Worm (Caenorhabditis elegans) whole organism, mixed stage, embryonic: ENCODE results near the gene Y26E6A.2.

Experiments used
- blmp-1 ChIP-seq: fragments of 150-350 bp; optimal IDR thresholded peaks from 2 replicates; lab custom pipeline; 2014; ENCODE audit warnings: missing biosample characterization, missing genetic modification characterization
- lin-13 ChIP-seq: fragments of 150-350 bp; optimal IDR thresholded peaks from 2 replicates; lab custom pipeline; 2014; ENCODE audit warnings: missing biosample characterization, missing genetic modification characterization
- nhr-12 ChIP-seq: fragments of 150-350 bp; optimal IDR thresholded peaks from 2 replicates; lab custom pipeline; 2014; ENCODE audit warnings: missing biosample characterization, missing genetic modification characterization
- nhr-237 ChIP-seq: fragments of 150-350 bp; optimal IDR thresholded peaks from 2 replicates; lab custom pipeline; 2014; ENCODE audit warnings: missing biosample characterization, missing genetic modification characterization
- nhr-76 ChIP-seq: sonication (generic microtip); optimal IDR thresholded peaks from 2 replicates; lab custom pipeline; 2017; ENCODE audit warnings: missing biosample characterization, missing genetic modification characterization
- pha-4 ChIP-seq: fragments of 150-350 bp; optimal IDR thresholded peaks from 2 replicates; lab custom pipeline; 2018; ENCODE audit warnings: missing biosample characterization, missing genetic modification reagents, missing genetic modification characterization
- snpc-4 ChIP-seq: fragments of 150-350 bp; optimal IDR thresholded peaks from 2 replicates; lab custom pipeline; 2014; ENCODE audit warnings: missing biosample characterization, missing genetic modification characterization
- sptf-1 ChIP-seq: sonication (generic microtip); optimal IDR thresholded peaks from 2 replicates; lab custom pipeline; 2017; ENCODE audit warnings: mild to moderate bottlenecking, missing genetic modification characterization, moderate library complexity, missing compliant biosample characterization
- unc-39 ChIP-seq: fragments of 150-350 bp; optimal IDR thresholded peaks from 2 replicates; lab custom pipeline; 2014; ENCODE audit warnings: missing biosample characterization, missing genetic modification characterization
- unc-62 ChIP-seq: fragments of 150-350 bp; optimal IDR thresholded peaks from 2 replicates; lab custom pipeline; 2014; ENCODE audit warnings: missing biosample characterization, missing genetic modification reagents, missing genetic modification characterization
- ztf-11 ChIP-seq: fragments of 150-350 bp; optimal IDR thresholded peaks from 2 replicates; lab custom pipeline; 2014; ENCODE audit warnings: missing biosample characterization, missing genetic modification characterization

DNA sequence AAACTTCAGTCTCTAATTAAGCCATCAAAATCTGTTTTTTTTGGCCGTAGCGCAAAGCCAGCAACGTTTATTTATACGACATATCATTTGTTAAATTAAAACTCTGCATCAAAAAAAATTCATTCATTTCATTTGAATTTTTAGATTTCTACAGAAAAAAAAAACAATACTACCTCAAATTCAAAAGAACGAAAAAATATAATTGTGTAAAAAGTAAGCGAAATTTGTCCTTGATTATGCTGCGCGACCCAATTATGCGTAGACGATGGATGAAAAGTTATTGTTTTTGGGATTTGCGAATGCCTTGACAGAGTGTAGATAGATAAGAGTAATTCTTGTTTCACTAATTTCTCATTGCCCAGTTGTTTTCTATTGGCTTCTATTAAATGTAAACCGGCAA, 49.0 kb upstream of the Y26E6A.2 start, which contains the start of gene F48F7.3:
- no peak for TF ChIP-seq unc-39
- no peak for TF ChIP-seq unc-62
- TF ChIP-seq nhr-12 (tag; lab: Kevin White, UChicago), result no peak
- no peak for TF ChIP-seq pha-4 (tag; lab: Kevin White, UChicago)
- TF ChIP-seq snpc-4 (tag; lab: Kevin White, UChicago), result no peak
- TF ChIP-seq lin-13 (tag; lab: Kevin White, UChicago), result no peak
- TF ChIP-seq ztf-11, result no peak
- no peak for TF ChIP-seq nhr-237 (tag; lab: Kevin White, UChicago)
- no peak for TF ChIP-seq nhr-76 (tag; lab: Kevin White, UChicago)
- no peak for TF ChIP-seq blmp-1 (tag; lab: Kevin White, UChicago)
- TF ChIP-seq sptf-1, result no peak
